Worm (Caenorhabditis elegans) whole organism, L3 larva: ENCODE results near the gene rol-8.
A peak's percentile ranks its signal among the peaks of the same experiment; 100 is the strongest.

Source experiments
- R02D3.7 ChIP-seq: fragments of 150-350 bp; optimal IDR thresholded peaks from 2 replicates; lab custom pipeline; 2014; ENCODE audit warnings: missing biosample characterization, missing genetic modification characterization
- ZK546.5 ChIP-seq: sonication (generic microtip); optimal IDR thresholded peaks from 2 replicates; lab custom pipeline; 2017; ENCODE audit warnings: missing biosample characterization, missing genetic modification characterization
- aly-2 ChIP-seq: fragments of 150-350 bp; optimal IDR thresholded peaks from 2 replicates; lab custom pipeline; 2014; ENCODE audit warnings: missing biosample characterization, missing genetic modification characterization
- ama-1 ChIP-seq: fragments of 150-350 bp; optimal IDR thresholded peaks from 2 replicates; lab custom pipeline; 2018
- ceh-16 ChIP-seq: sonication (generic microtip); optimal IDR thresholded peaks from 2 replicates; lab custom pipeline; 2017; ENCODE audit warnings: missing biosample characterization, missing genetic modification characterization
- ceh-28 ChIP-seq: fragments of 150-350 bp; optimal IDR thresholded peaks from 2 replicates; lab custom pipeline; 2014; ENCODE audit warnings: missing biosample characterization, missing genetic modification reagents, missing genetic modification characterization
- ceh-9 ChIP-seq: sonication (generic microtip); optimal IDR thresholded peaks from 2 replicates; lab custom pipeline; 2018; ENCODE audit warnings: missing biosample characterization, missing genetic modification characterization
- daf-12 ChIP-seq: fragments of 150-350 bp; optimal IDR thresholded peaks from 2 replicates; lab custom pipeline; 2014; ENCODE audit warnings: missing biosample characterization, missing genetic modification reagents, missing genetic modification characterization
- egl-27 ChIP-seq: sonication (generic microtip); optimal IDR thresholded peaks from 4 replicates; lab custom pipeline; 2017; ENCODE audit warnings: missing biosample characterization, missing genetic modification reagents, missing genetic modification characterization
- eor-1 ChIP-seq, 2 experiments: fragments of 150-350 bp; optimal IDR thresholded peaks; 2 replicates each; lab custom pipeline; 2014 to 2018; ENCODE audit warnings: missing biosample characterization in 2 of 2, missing genetic modification characterization in 2 of 2
- fkh-10 ChIP-seq: sonication (generic microtip); optimal IDR thresholded peaks from 2 replicates; lab custom pipeline; 2017; ENCODE audit warnings: missing biosample characterization, missing genetic modification reagents, missing genetic modification characterization
- fkh-2 ChIP-seq: fragments of 150-350 bp; optimal IDR thresholded peaks from 2 replicates; lab custom pipeline; 2014; ENCODE audit warnings: missing biosample characterization, missing genetic modification reagents, missing genetic modification characterization
- fos-1 ChIP-seq: fragments of 150-350 bp; optimal IDR thresholded peaks from 2 replicates; lab custom pipeline; 2014; ENCODE audit warnings: missing biosample characterization, missing genetic modification characterization
- hmg-11 ChIP-seq: sonication (generic microtip); optimal IDR thresholded peaks from 2 replicates; lab custom pipeline; 2016; ENCODE audit warnings: missing genetic modification characterization, missing compliant biosample characterization
- jun-1 ChIP-seq: fragments of 150-350 bp; optimal IDR thresholded peaks from 2 replicates; lab custom pipeline; 2014; ENCODE audit warnings: missing biosample characterization, missing genetic modification reagents, missing genetic modification characterization
- lin-39 ChIP-seq: fragments of 150-350 bp; optimal IDR thresholded peaks from 2 replicates; lab custom pipeline; 2018; ENCODE audit warnings: missing biosample characterization, missing genetic modification reagents, missing genetic modification characterization
- lsy-12 ChIP-seq: sonication (generic microtip); optimal IDR thresholded peaks from 2 replicates; lab custom pipeline; 2016; ENCODE audit warnings: mild to moderate bottlenecking, missing genetic modification characterization, missing compliant biosample characterization
- mdl-1 ChIP-seq: fragments of 150-350 bp; optimal IDR thresholded peaks from 2 replicates; lab custom pipeline; 2014; ENCODE audit warnings: missing biosample characterization, missing genetic modification characterization
- mml-1 ChIP-seq: fragments of 150-350 bp; sonication (generic microtip); optimal IDR thresholded peaks from 3 replicates; lab custom pipeline; 2014; ENCODE audit warnings: missing biosample characterization, missing genetic modification characterization
- nfya-1 ChIP-seq: sonication (generic microtip); optimal IDR thresholded peaks from 2 replicates; lab custom pipeline; 2017; ENCODE audit warnings: missing genetic modification characterization, mild to moderate bottlenecking, missing compliant biosample characterization, antibody characterized with exemption, moderate library complexity; ENCODE audit not compliant: insufficient read depth
- nhr-11 ChIP-seq: fragments of 150-350 bp; optimal IDR thresholded peaks from 2 replicates; lab custom pipeline; 2014; ENCODE audit warnings: missing biosample characterization, missing genetic modification characterization
- nhr-12 ChIP-seq: fragments of 150-350 bp; optimal IDR thresholded peaks from 2 replicates; lab custom pipeline; 2014; ENCODE audit warnings: missing biosample characterization, missing genetic modification characterization
- nhr-23 ChIP-seq: fragments of 150-350 bp; optimal IDR thresholded peaks from 2 replicates; lab custom pipeline; 2014; ENCODE audit warnings: missing biosample characterization, missing genetic modification reagents, missing genetic modification characterization
- nhr-237 ChIP-seq: fragments of 150-350 bp; optimal IDR thresholded peaks from 2 replicates; lab custom pipeline; 2014; ENCODE audit warnings: missing biosample characterization, missing genetic modification characterization
- nhr-43 ChIP-seq: sonication (generic microtip); optimal IDR thresholded peaks from 2 replicates; lab custom pipeline; 2016; ENCODE audit warnings: mild to moderate bottlenecking, missing genetic modification characterization, missing compliant biosample characterization; ENCODE audit not compliant: poor library complexity, severe bottlenecking
- nhr-67 ChIP-seq: fragments of 150-350 bp; optimal IDR thresholded peaks from 2 replicates; lab custom pipeline; 2014; ENCODE audit warnings: missing biosample characterization, missing genetic modification characterization
- nhr-76 ChIP-seq: fragments of 150-350 bp; sonication (generic microtip); optimal IDR thresholded peaks from 5 replicates; lab custom pipeline; 2014; ENCODE audit warnings: missing biosample characterization, missing genetic modification characterization
- nhr-77 ChIP-seq: fragments of 150-350 bp; optimal IDR thresholded peaks from 2 replicates; lab custom pipeline; 2014; ENCODE audit warnings: missing biosample characterization, missing genetic modification characterization
- pqm-1 ChIP-seq: fragments of 150-350 bp; optimal IDR thresholded peaks from 2 replicates; lab custom pipeline; 2017; ENCODE audit warnings: missing biosample characterization, missing genetic modification characterization, inconsistent platforms
- skn-1 ChIP-seq: fragments of 150-350 bp; optimal IDR thresholded peaks from 2 replicates; lab custom pipeline; 2014; ENCODE audit warnings: missing biosample characterization, missing genetic modification characterization
- snpc-4 ChIP-seq: fragments of 150-350 bp; optimal IDR thresholded peaks from 2 replicates; lab custom pipeline; 2014; ENCODE audit warnings: missing biosample characterization, missing genetic modification characterization
- tbx-2 ChIP-seq: sonication (generic microtip); optimal IDR thresholded peaks from 2 replicates; lab custom pipeline; 2016; ENCODE audit warnings: mild to moderate bottlenecking, missing genetic modification characterization, missing compliant biosample characterization
- unc-39 ChIP-seq: sonication (generic microtip); optimal IDR thresholded peaks from 4 replicates; lab custom pipeline; 2017; ENCODE audit warnings: missing biosample characterization, missing genetic modification characterization
- unc-62 ChIP-seq: fragments of 150-350 bp; sonication (generic microtip); optimal IDR thresholded peaks from 4 replicates; lab custom pipeline; 2014; ENCODE audit warnings: missing biosample characterization, missing genetic modification reagents, missing genetic modification characterization
- ztf-11 ChIP-seq: fragments of 150-350 bp; optimal IDR thresholded peaks from 2 replicates; lab custom pipeline; 2014; ENCODE audit warnings: missing biosample characterization, missing genetic modification characterization
- ztf-4 ChIP-seq: fragments of 150-350 bp; optimal IDR thresholded peaks from 2 replicates; lab custom pipeline; 2014; ENCODE audit warnings: missing biosample characterization, missing genetic modification characterization

The rol-8 gene

ce11 chrII:7543808-7544207 is at the start of gene rol-8:
Gene rol-8 (plus strand): TSS chrII:7544108.
- TF ChIP-seq fkh-10 (GFP tag; lab: Kevin White, UChicago) (no peak), snpc-4 (no peak), ama-1 (lab: Kevin White, UChicago) (no peak), nfya-1 (tag; lab: Kevin White, UChicago) (no peak), ZK546.5 (tag; lab: Kevin White, UChicago) (no peak)

- TF ChIP-seq skn-1: no peak
- peak; percentile 1 for TF ChIP-seq ceh-28 (tag; lab: Kevin White, UChicago)
Measured at ce11 chrII:7494155-7494554, 49.8 kb upstream of the rol-8 start, which contains the start of gene R10H1.1. Gene R10H1.1 (plus strand): TSS chrII:7494455.

- TF ChIP-seq daf-12 (tag; lab: Kevin White, UChicago) (no peak), nhr-23 (peak; percentile 59), skn-1 (no peak), jun-1 (tag; lab: Kevin White, UChicago) (no peak), fos-1 (no peak), ceh-16 (no peak), ztf-4 (tag; lab: Kevin White, UChicago) (no peak)
Measured at ce11 chrII:7496070-7496469, 47.8 kb upstream of the rol-8 start, which contains the start of gene spi-1. Gene spi-1 (plus strand): TSS chrII:7496247.

ce11 chrII:7499390-7499789 is 44.5 kb upstream of the rol-8 start, which contains the start of gene srab-14:
Gene srab-14 (minus strand): TSS chrII:7499490.
- TF ChIP-seq ceh-9 (tag; lab: Kevin White, UChicago): no peak

- no peak for TF ChIP-seq nhr-43 (tag; lab: Kevin White, UChicago)
- no peak for TF ChIP-seq ztf-4 (tag; lab: Kevin White, UChicago)
- no peak for TF ChIP-seq ceh-16
- no peak for TF ChIP-seq mdl-1 (tag; lab: Kevin White, UChicago)
- TF ChIP-seq nhr-77: no peak
- TF ChIP-seq unc-62 (GFP tag; lab: Kevin White, UChicago): no peak
- TF ChIP-seq lsy-12: no peak
- TF ChIP-seq aly-2 (tag; lab: Kevin White, UChicago): no peak
- no peak for TF ChIP-seq lin-39 (tag; lab: Kevin White, UChicago)
- no peak for TF ChIP-seq ztf-11
Measured at ce11 chrII:7505005-7505404, 38.9 kb upstream of the rol-8 start, which contains the start of gene C28F5.1. Gene C28F5.1 (plus strand): TSS chrII:7505305.

- TF ChIP-seq nhr-237 (tag; lab: Kevin White, UChicago): no peak
- TF ChIP-seq nhr-43 (tag; lab: Kevin White, UChicago): no peak
- no peak for TF ChIP-seq eor-1 (tag; optimal IDR thresholded peaks at IDR 0.05; lab: Kevin White, UChicago)
- no peak for TF ChIP-seq ztf-11
- TF ChIP-seq ceh-16: no peak
- no peak for TF ChIP-seq fkh-2 (tag; lab: Kevin White, UChicago)
- TF ChIP-seq mml-1: no peak
- no peak for TF ChIP-seq fos-1
- no peak for TF ChIP-seq unc-39 (tag; lab: Kevin White, UChicago)
- no peak for TF ChIP-seq nhr-76
- TF ChIP-seq skn-1: no peak
- TF ChIP-seq ZK546.5 (tag; lab: Kevin White, UChicago): no peak
- TF ChIP-seq egl-27 (tag; lab: Kevin White, UChicago): no peak
Measured at ce11 chrII:7519221-7519620, 24.7 kb upstream of the rol-8 start, which contains the start of gene glb-9. Gene glb-9 (minus strand): TSS chrII:7519321.

- no peak for TF ChIP-seq egl-27 (tag; lab: Kevin White, UChicago)
- TF ChIP-seq fkh-10 (GFP tag; lab: Kevin White, UChicago): no peak
- TF ChIP-seq nhr-11 (tag; lab: Kevin White, UChicago): no peak
- TF ChIP-seq tbx-2 (tag; lab: Kevin White, UChicago): no peak
- no peak for TF ChIP-seq unc-39 (tag; lab: Kevin White, UChicago)
- TF ChIP-seq pqm-1: no peak
- no peak for TF ChIP-seq nhr-67 (tag; lab: Kevin White, UChicago)
- TF ChIP-seq hmg-11 (tag; lab: Kevin White, UChicago): no peak
- TF ChIP-seq nhr-12: no peak
- no peak for TF ChIP-seq R02D3.7 (tag; lab: Kevin White, UChicago)
- TF ChIP-seq snpc-4: no peak
- TF ChIP-seq nhr-23: no peak
Measured at ce11 chrII:7521420-7521819, 22.5 kb upstream of the rol-8 start.
